Fruit fly (Drosophila melanogaster) whole organism, embryonic: ENCODE measurements around the gene Ppt1.

Source experiments
- ATbp ChIP-seq: fragments of 200-800 bp; sonication (Bioruptor generic); optimal IDR thresholded peaks from 2 replicates; lab custom pipeline; 2017; ENCODE audit warnings: missing biosample characterization, mild to moderate bottlenecking, missing genetic modification characterization, missing genetic modification reagents
- Antp ChIP-seq: fragments of 200-800 bp; sonication (Bioruptor generic); optimal IDR thresholded peaks from 3 replicates; lab custom pipeline; 2016; ENCODE audit warnings: missing biosample characterization, missing genetic modification characterization
- Blimp-1 ChIP-seq: fragments of 200-800 bp; sonication (Bioruptor generic); optimal IDR thresholded peaks from 3 replicates; lab custom pipeline; 2018; ENCODE audit warnings: missing biosample characterization, missing genetic modification characterization, mild to moderate bottlenecking, moderate library complexity, missing genetic modification reagents
- CG12104 ChIP-seq: fragments of 200-800 bp; sonication (Bioruptor generic); optimal IDR thresholded peaks from 3 replicates; lab custom pipeline; 2016; ENCODE audit warnings: missing biosample characterization, missing genetic modification characterization
- CG12299 ChIP-seq: fragments of 200-800 bp; sonication (Bioruptor generic); optimal IDR thresholded peaks from 2 replicates; lab custom pipeline; 2018; ENCODE audit warnings: missing biosample characterization, mild to moderate bottlenecking, missing genetic modification characterization
- CG12391 ChIP-seq: fragments of 200-800 bp; sonication (Bioruptor generic); optimal IDR thresholded peaks from 3 replicates; lab custom pipeline; 2018; ENCODE audit warnings: missing biosample characterization, mild to moderate bottlenecking, missing genetic modification characterization, moderate library complexity
- CG15696 ChIP-seq: fragments of 200-800 bp; sonication (Bioruptor generic); optimal IDR thresholded peaks from 2 replicates; lab custom pipeline; 2019; ENCODE audit warnings: missing biosample characterization, mild to moderate bottlenecking, missing genetic modification characterization, moderate library complexity
- CG17361 ChIP-seq: fragments of 200-800 bp; sonication (Bioruptor generic); IDR thresholded peaks from 3 replicates; pipeline ENCODE4 v1.3.6; 2022; ENCODE audit warnings: missing biosample characterization, missing genetic modification characterization
- CG18619 ChIP-seq: fragments of 200-800 bp; sonication (Bioruptor generic); optimal IDR thresholded peaks from 3 replicates; lab custom pipeline; 2017; ENCODE audit warnings: missing biosample characterization, mild to moderate bottlenecking, missing genetic modification characterization
- CG2202 ChIP-seq: fragments of 200-800 bp; sonication (Bioruptor generic); optimal IDR thresholded peaks from 2 replicates; lab custom pipeline; 2018; ENCODE audit warnings: missing biosample characterization, mild to moderate bottlenecking, missing genetic modification characterization
- CG2889 ChIP-seq: fragments of 200-800 bp; sonication (Bioruptor generic); IDR thresholded peaks from 3 replicates; pipeline ENCODE4 v1.3.6; 2022; ENCODE audit warnings: missing biosample characterization, missing genetic modification characterization
- CG30431 ChIP-seq: fragments of 200-800 bp; sonication (Bioruptor generic); optimal IDR thresholded peaks from 2 replicates; lab custom pipeline; 2017; ENCODE audit warnings: missing biosample characterization, missing genetic modification characterization
- CG31388 ChIP-seq: fragments of 200-800 bp; sonication (Bioruptor generic); optimal IDR thresholded peaks from 2 replicates; lab custom pipeline; 2016; ENCODE audit warnings: missing biosample characterization, missing genetic modification characterization
- CG31441 ChIP-seq: fragments of 200-800 bp; sonication (Bioruptor generic); IDR thresholded peaks from 2 replicates; pipeline ENCODE4 v1.3.6; 2022; ENCODE audit warnings: missing biosample characterization, missing genetic modification characterization
- CG4404 ChIP-seq: fragments of 200-800 bp; sonication (Bioruptor generic); IDR thresholded peaks from 2 replicates; pipeline ENCODE4 v1.3.6; 2022; ENCODE audit warnings: missing biosample characterization, missing genetic modification characterization
- CG6272 ChIP-seq: fragments of 200-800 bp; sonication (Bioruptor generic); IDR thresholded peaks from 2 replicates; pipeline ENCODE4 v1.3.6; 2022; ENCODE audit warnings: missing biosample characterization, missing genetic modification characterization
- CG7271 ChIP-seq: fragments of 200-800 bp; sonication (Bioruptor generic); optimal IDR thresholded peaks from 2 replicates; lab custom pipeline; 2018; ENCODE audit warnings: missing biosample characterization, mild to moderate bottlenecking, missing genetic modification characterization, moderate library complexity
- CG7372 ChIP-seq: fragments of 200-800 bp; sonication (Bioruptor generic); IDR thresholded peaks from 2 replicates; pipeline ENCODE4 v1.3.6; 2022; ENCODE audit warnings: missing biosample characterization, missing genetic modification characterization
- CG7987 ChIP-seq: fragments of 200-800 bp; sonication (Bioruptor generic); optimal IDR thresholded peaks from 2 replicates; lab custom pipeline; 2018; ENCODE audit warnings: missing biosample characterization, mild to moderate bottlenecking, missing genetic modification characterization, moderate library complexity
- CG9215 ChIP-seq: fragments of 200-800 bp; sonication (Bioruptor generic); IDR thresholded peaks from 2 replicates; pipeline ENCODE4 v1.3.6; 2022; ENCODE audit warnings: missing biosample characterization, missing genetic modification characterization
- CG9932 ChIP-seq: fragments of 200-800 bp; sonication (Bioruptor generic); IDR thresholded peaks from 2 replicates; pipeline ENCODE4 v1.3.6; 2022; ENCODE audit warnings: missing biosample characterization, missing genetic modification characterization
- ERR ChIP-seq: fragments of 200-800 bp; sonication (Bioruptor generic); optimal IDR thresholded peaks from 2 replicates; lab custom pipeline; 2016; ENCODE audit warnings: missing biosample characterization, missing genetic modification characterization
- HLH54F ChIP-seq: fragments of 200-800 bp; sonication (Bioruptor generic); optimal IDR thresholded peaks from 3 replicates; lab custom pipeline; 2016; ENCODE audit warnings: missing biosample characterization, missing genetic modification characterization
- Mrtf ChIP-seq: fragments of 200-800 bp; sonication (Bioruptor generic); IDR thresholded peaks from 3 replicates; pipeline ENCODE4 v1.3.6; 2022; ENCODE audit warnings: missing biosample characterization, missing genetic modification characterization
- Myb ChIP-seq: fragments of 200-800 bp; sonication (Bioruptor generic); optimal IDR thresholded peaks from 2 replicates; lab custom pipeline; 2016; ENCODE audit warnings: missing biosample characterization, missing genetic modification characterization
- Neu2 ChIP-seq: fragments of 200-800 bp; sonication (Bioruptor generic); optimal IDR thresholded peaks from 3 replicates; lab custom pipeline; 2016; ENCODE audit warnings: missing biosample characterization, missing genetic modification characterization, borderline replicate concordance
- Oli ChIP-seq: fragments of 200-800 bp; sonication (Bioruptor generic); optimal IDR thresholded peaks from 2 replicates; lab custom pipeline; 2018; ENCODE audit warnings: missing biosample characterization, mild to moderate bottlenecking, missing genetic modification characterization, moderate library complexity
- Optix ChIP-seq: fragments of 200-800 bp; sonication (Bioruptor generic); IDR thresholded peaks from 3 replicates; pipeline ENCODE4 v1.3.6; 2022; ENCODE audit warnings: missing biosample characterization, missing genetic modification characterization
- Ptx1 ChIP-seq: fragments of 200-800 bp; sonication (Bioruptor generic); IDR thresholded peaks from 2 replicates; pipeline ENCODE4 v1.3.6; 2022; ENCODE audit warnings: missing biosample characterization, missing genetic modification characterization
- Rx ChIP-seq: fragments of 200-800 bp; sonication (Bioruptor generic); IDR thresholded peaks from 2 replicates; pipeline ENCODE4 v1.3.6; 2022; ENCODE audit warnings: missing biosample characterization, missing genetic modification characterization
- Side ChIP-seq: fragments of 200-800 bp; sonication (Bioruptor generic); optimal IDR thresholded peaks from 2 replicates; lab custom pipeline; 2016; ENCODE audit warnings: missing biosample characterization, missing genetic modification characterization
- Sox102F ChIP-seq: fragments of 200-800 bp; sonication (Bioruptor generic); optimal IDR thresholded peaks from 2 replicates; lab custom pipeline; 2018; ENCODE audit warnings: missing biosample characterization, mild to moderate bottlenecking, missing genetic modification characterization, moderate library complexity
- ac ChIP-seq: fragments of 200-800 bp; sonication (Bioruptor generic); optimal IDR thresholded peaks from 3 replicates; lab custom pipeline; 2017; ENCODE audit warnings: missing biosample characterization, mild to moderate bottlenecking, missing genetic modification characterization
- amos ChIP-seq: fragments of 200-800 bp; sonication (Bioruptor generic); IDR thresholded peaks from 2 replicates; pipeline ENCODE4 v1.3.6; 2022; ENCODE audit warnings: missing biosample characterization, missing genetic modification characterization; ENCODE audit not compliant: partially characterized antibody
- cad ChIP-seq: fragments of >200 bp; optimal IDR thresholded peaks from 2 replicates; lab custom pipeline; 2017; ENCODE audit warnings: missing biosample characterization, missing genetic modification characterization
- dmrt11E ChIP-seq: fragments of 200-800 bp; sonication (Bioruptor generic); optimal IDR thresholded peaks from 3 replicates; lab custom pipeline; 2018; ENCODE audit warnings: missing biosample characterization, mild to moderate bottlenecking, missing genetic modification characterization, moderate library complexity
- ems ChIP-seq: fragments of 200-800 bp; sonication (Bioruptor generic); optimal IDR thresholded peaks from 3 replicates; lab custom pipeline; 2016; ENCODE audit warnings: missing biosample characterization, missing genetic modification characterization
- fd102C ChIP-seq: fragments of 200-800 bp; sonication (Bioruptor generic); optimal IDR thresholded peaks from 2 replicates; lab custom pipeline; 2018; ENCODE audit warnings: missing biosample characterization, mild to moderate bottlenecking, missing genetic modification characterization, moderate library complexity
- gfzf ChIP-seq: fragments of 200-800 bp; sonication (Bioruptor generic); optimal IDR thresholded peaks from 2 replicates; lab custom pipeline; 2016; ENCODE audit warnings: missing biosample characterization, mild to moderate bottlenecking, missing genetic modification characterization, moderate library complexity
- grau ChIP-seq: fragments of 200-800 bp; optimal IDR thresholded peaks from 3 replicates; lab custom pipeline; 2019; ENCODE audit warnings: missing biosample characterization, mild to moderate bottlenecking, missing genetic modification characterization, moderate library complexity
- hb ChIP-seq: fragments of 200-800 bp; sonication (Bioruptor generic); IDR thresholded peaks from 3 replicates; pipeline ENCODE4 v1.3.6; 2022; ENCODE audit warnings: missing biosample characterization, missing genetic modification characterization; ENCODE audit not compliant: partially characterized antibody
- lab ChIP-seq: fragments of 200-800 bp; sonication (Bioruptor generic); optimal IDR thresholded peaks from 3 replicates; lab custom pipeline; 2017; ENCODE audit warnings: missing biosample characterization, missing genetic modification characterization, mild to moderate bottlenecking, moderate library complexity, missing genetic modification reagents
- mirr ChIP-seq: fragments of 200-800 bp; sonication (Bioruptor generic); optimal IDR thresholded peaks from 3 replicates; lab custom pipeline; 2018; ENCODE audit warnings: missing biosample characterization, mild to moderate bottlenecking, missing genetic modification characterization
- nerfin-1 ChIP-seq: fragments of 200-800 bp; sonication (Bioruptor generic); optimal IDR thresholded peaks from 3 replicates; lab custom pipeline; 2019; ENCODE audit warnings: missing biosample characterization, mild to moderate bottlenecking, missing genetic modification characterization, moderate library complexity
- nerfin-2 ChIP-seq: fragments of 200-800 bp; sonication (Bioruptor generic); IDR thresholded peaks from 2 replicates; pipeline ENCODE4 v1.3.6; 2022; ENCODE audit warnings: missing biosample characterization, missing genetic modification characterization; ENCODE audit not compliant: partially characterized antibody
- pnt ChIP-seq: fragments of 200-800 bp; sonication (Bioruptor generic); optimal IDR thresholded peaks from 3 replicates; lab custom pipeline; 2016; ENCODE audit warnings: missing biosample characterization, missing genetic modification characterization
- slou ChIP-seq: fragments of 200-800 bp; sonication (Bioruptor generic); optimal IDR thresholded peaks from 3 replicates; lab custom pipeline; 2016; ENCODE audit warnings: missing biosample characterization, missing genetic modification characterization
- stwl ChIP-seq: fragments of 200-800 bp; sonication (Bioruptor generic); optimal IDR thresholded peaks from 3 replicates; lab custom pipeline; 2018; ENCODE audit warnings: missing biosample characterization, mild to moderate bottlenecking, missing genetic modification characterization, moderate library complexity
- tx ChIP-seq: fragments of 200-800 bp; sonication (Bioruptor generic); optimal IDR thresholded peaks from 2 replicates; lab custom pipeline; 2016; ENCODE audit warnings: missing biosample characterization, missing genetic modification characterization
- z ChIP-seq: fragments of 200-800 bp; sonication (Bioruptor generic); IDR thresholded peaks from 3 replicates; pipeline ENCODE4 v1.3.6; 2022; ENCODE audit warnings: missing biosample characterization, missing genetic modification characterization
- zfh2 ChIP-seq: fragments of 200-800 bp; sonication (Bioruptor generic); optimal IDR thresholded peaks from 2 replicates; lab custom pipeline; 2016; ENCODE audit warnings: missing biosample characterization, missing genetic modification characterization

The Ppt1 gene

DNA sequence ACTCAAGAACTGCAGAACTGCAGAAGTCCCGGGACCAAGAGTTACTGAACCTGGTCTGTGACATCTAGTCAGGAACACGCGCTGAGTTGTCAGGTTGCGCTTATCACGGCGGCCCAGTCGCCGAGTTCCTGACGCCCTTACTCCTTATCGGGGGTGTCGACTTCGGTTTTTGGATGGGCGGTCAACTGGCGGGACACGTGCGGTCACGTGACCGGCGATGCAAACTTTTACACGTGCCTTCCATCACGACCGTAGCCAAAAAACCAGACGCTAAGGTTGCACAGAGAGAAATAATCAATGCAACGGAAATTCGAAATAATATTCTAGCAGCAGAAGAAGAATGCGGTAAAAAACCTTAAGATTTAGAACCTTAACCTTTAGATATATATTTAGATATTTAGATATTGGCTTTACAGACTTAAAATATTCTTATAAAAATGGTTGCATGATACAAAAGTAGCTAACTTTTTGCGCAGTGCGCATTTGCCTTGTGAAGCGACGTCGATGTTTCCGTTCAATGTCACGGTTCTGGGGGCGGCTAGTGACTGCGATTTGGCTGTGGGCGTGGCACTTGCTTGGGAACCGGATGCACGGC is 33.5 kb upstream of the Ppt1 start:
- no peak for TF ChIP-seq ERR (GFP tag; lab: Kevin White, UChicago)
- TF ChIP-seq CG6272 (GFP tag; lab: Robert Waterston, UW) = no peak
- no peak for TF ChIP-seq cad (GFP tag; lab: Kevin White, UChicago)
- TF ChIP-seq amos (GFP tag; lab: Robert Waterston, UW) = no peak
- TF ChIP-seq gfzf = no peak
- TF ChIP-seq CG9215 (GFP tag; lab: Robert Waterston, UW) = no peak
- no peak for TF ChIP-seq CG7271 (tag; lab: Kevin White, UChicago)
- no peak for TF ChIP-seq Neu2 (GFP tag; lab: Kevin White, UChicago)
- TF ChIP-seq CG4404 (GFP tag; lab: Robert Waterston, UW) = no peak
- TF ChIP-seq slou (GFP tag; lab: Kevin White, UChicago) = no peak
- peak; percentile 27 for TF ChIP-seq CG12391 (tag; lab: Kevin White, UChicago)
- TF ChIP-seq nerfin-2 (GFP tag; lab: Robert Waterston, UW) = no peak
- no peak for TF ChIP-seq CG18619
- TF ChIP-seq HLH54F (GFP tag; lab: Kevin White, UChicago) = no peak
- 0 out of 3 replicates have a peak, but pooled peaks have one; percentile 21 for TF ChIP-seq CG17361
- TF ChIP-seq Blimp-1 = peak; percentile 31
- TF ChIP-seq nerfin-1 (tag; lab: Kevin White, UChicago) = no peak
- no peak for TF ChIP-seq Myb
- no peak for TF ChIP-seq Side (GFP tag; lab: Kevin White, UChicago)
- no peak for TF ChIP-seq CG7987
- no peak for TF ChIP-seq zfh2 (GFP tag; lab: Kevin White, UChicago)
- TF ChIP-seq mirr (GFP tag; lab: Kevin White, UChicago) = no peak
- no peak for TF ChIP-seq CG12104 (GFP tag; lab: Kevin White, UChicago)
- peak; percentile 8 for TF ChIP-seq grau
- peak; percentile 16 for TF ChIP-seq dmrt11E (tag; lab: Kevin White, UChicago)
- no peak for TF ChIP-seq Oli (tag; lab: Kevin White, UChicago)
- TF ChIP-seq CG2889 = no peak
- no peak for TF ChIP-seq Antp (GFP tag; lab: Kevin White, UChicago)
- TF ChIP-seq CG15696 = no peak
- TF ChIP-seq stwl = no peak
- no peak for TF ChIP-seq ac (GFP tag; lab: Kevin White, UChicago)
- no peak for TF ChIP-seq CG30431 (GFP tag; lab: Kevin White, UChicago)
- TF ChIP-seq Mrtf = no peak
- TF ChIP-seq Optix = no peak
- no peak for TF ChIP-seq CG2202 (tag; lab: Kevin White, UChicago)
- no peak for TF ChIP-seq lab
- TF ChIP-seq CG31441 = peak; percentile 41; the same call in 1 of the 2 replicates
- TF ChIP-seq ATbp (GFP tag; lab: Kevin White, UChicago) = peak; percentile 37
- TF ChIP-seq hb (GFP tag; lab: Robert Waterston, UW) = no peak
- no peak for TF ChIP-seq CG12299
- TF ChIP-seq Ptx1 (GFP tag; lab: Robert Waterston, UW) = no peak
- no peak for TF ChIP-seq fd102C (GFP tag; lab: Kevin White, UChicago)
- no peak for TF ChIP-seq tx (GFP tag; lab: Kevin White, UChicago)
- TF ChIP-seq pnt = no peak
- no peak for TF ChIP-seq Rx
- no peak for TF ChIP-seq CG9932 (GFP tag; lab: Robert Waterston, UW)
- TF ChIP-seq Sox102F (GFP tag; lab: Kevin White, UChicago) = no peak
- TF ChIP-seq CG7372 (GFP tag; lab: Robert Waterston, UW) = no peak
- TF ChIP-seq ems = no peak
- no peak for TF ChIP-seq z (GFP tag; lab: Robert Waterston, UW)
- TF ChIP-seq CG31388 = no peak
